3 fruit fly cellular contexts compared by ENCODE assay signal in genomic region chrX:16072658-16073374, dm6.
TF ChIP-seq lines count a peak whose summit lies in the region.

No protein-coding gene starts in this region.

- TF ChIP-seq CTCF in whole organism, embryonic (GFP tag; optimal IDR thresholded peaks at IDR 0.05; lab: Kevin White, UChicago) = no peak

TF ChIP-seq in whole organism, embryonic, 481 proteins besides CTCF, POLR2A, EP300 and RAD21:
- TF ChIP-seq CG11093 (GFP tag; IDR thresholded peaks at IDR 0.05; lab: Robert Waterston, UW) (no peak), CG4404 (GFP tag; IDR thresholded peaks at IDR 0.05; lab: Robert Waterston, UW) (no peak), MESR4 (GFP tag; optimal IDR thresholded peaks at IDR 0.05; lab: Kevin White, UChicago) (peak; percentile 29), Pdp1 (GFP tag; optimal IDR thresholded peaks at IDR 0.05; lab: Kevin White, UChicago) (peak in 1 of 2 experiments; percentile 57), Med (GFP tag; lab: Kevin White, UChicago) (peak; percentile 3), CG1529 (GFP tag; optimal IDR thresholded peaks at IDR 0.05; lab: Kevin White, UChicago) (no peak), crp (GFP tag; optimal IDR thresholded peaks at IDR 0.05; lab: Kevin White, UChicago) (peak in 1 of 2 experiments; percentile 27), CG8765 (GFP tag; IDR thresholded peaks at IDR 0.05; lab: Robert Waterston, UW) (no peak), CG31388 (GFP tag; optimal IDR thresholded peaks at IDR 0.05; lab: Kevin White, UChicago) (no peak), CG18011 (GFP tag; optimal IDR thresholded peaks at IDR 0.05; lab: Kevin White, UChicago) (no peak), gce (GFP tag; IDR thresholded peaks at IDR 0.05; lab: Robert Waterston, UW) (no peak), ERR (GFP tag; optimal IDR thresholded peaks at IDR 0.05; lab: Kevin White, UChicago) (peak; percentile 49), row (GFP tag; IDR thresholded peaks at IDR 0.05; lab: Robert Waterston, UW) (peak; percentile 55; the same call in 1 of the 3 replicates), eve (GFP tag; optimal IDR thresholded peaks at IDR 0.05; lab: Kevin White, UChicago) (peak in 1 of 2 experiments; percentile 58), CG12744 (GFP tag; optimal IDR thresholded peaks at IDR 0.05; lab: Kevin White, UChicago) (no peak), tll (GFP tag; optimal IDR thresholded peaks at IDR 0.05; lab: Kevin White, UChicago) (peak in 1 of 2 experiments; percentile 64), pan (optimal IDR thresholded peaks at IDR 0.05; lab: Kevin White, UChicago) (no peak), pan (GFP tag; optimal IDR thresholded peaks at IDR 0.05 in 1 of 2, IDR thresholded peaks at IDR 0.05 in 1 of 2) (no peak), Lpt (GFP tag; optimal IDR thresholded peaks at IDR 0.05; lab: Kevin White, UChicago) (no peak), Sry-β (GFP tag; optimal IDR thresholded peaks at IDR 0.05; lab: Kevin White, UChicago) (peak; percentile 78)

TF ChIP-seq in whole organism, prepupa, 60 proteins besides CTCF, POLR2A, EP300 and RAD21:
- TF ChIP-seq Eip78C (GFP tag; lab: Kevin White, UChicago) = peak; percentile 62
- TF ChIP-seq acj6 (GFP tag; optimal IDR thresholded peaks at IDR 0.05; lab: Kevin White, UChicago) = no peak
- no peak for TF ChIP-seq Eip75B (GFP tag; optimal IDR thresholded peaks at IDR 0.05; lab: Kevin White, UChicago)
- peak; percentile 0 for TF ChIP-seq CG3032 (tag; optimal IDR thresholded peaks at IDR 0.05; lab: Kevin White, UChicago)
- no peak for TF ChIP-seq vri (GFP tag; optimal IDR thresholded peaks at IDR 0.05; lab: Kevin White, UChicago)
- TF ChIP-seq Blimp-1 (GFP tag; optimal IDR thresholded peaks at IDR 0.05; lab: Kevin White, UChicago) = no peak
- peak; percentile 19 for TF ChIP-seq CG6854 (GFP tag; optimal IDR thresholded peaks at IDR 0.05; lab: Kevin White, UChicago)
- peak; percentile 36 for TF ChIP-seq fkh (GFP tag; optimal IDR thresholded peaks at IDR 0.05; lab: Kevin White, UChicago)
TF ChIP-seq in whole organism, prepupa: peak in this region for 4.

TF ChIP-seq in whole organism, wandering third instar larva, 38 proteins besides CTCF, POLR2A, EP300 and RAD21:
- TF ChIP-seq Myc (optimal IDR thresholded peaks at IDR 0.05; lab: Kevin White, UChicago) = peak; percentile 81
- TF ChIP-seq jim (GFP tag; optimal IDR thresholded peaks at IDR 0.05; lab: Kevin White, UChicago) = no peak

Comparison
In these comparisons a context has a peak if more than half of its experiments do, and no peak if none do; other contexts are left out.
1. Of the 7 proteins assayed by ChIP-seq in both whole organism, embryonic and whole organism, prepupa: peak only in whole organism, embryonic: none; only in whole organism, prepupa: CG6854; in both: none; in neither: 6.